Worm (Caenorhabditis elegans) whole organism, L3 larva: Measurements from ENCODE around the gene pqn-62.

ENCODE experiments used
- ZK546.5 ChIP-seq: sonication (generic microtip); optimal IDR thresholded peaks from 2 replicates; lab custom pipeline; 2017; ENCODE audit warnings: missing biosample characterization, missing genetic modification characterization
- aly-2 ChIP-seq: fragments of 150-350 bp; optimal IDR thresholded peaks from 2 replicates; lab custom pipeline; 2014; ENCODE audit warnings: missing biosample characterization, missing genetic modification characterization
- ama-1 ChIP-seq: fragments of 150-350 bp; optimal IDR thresholded peaks from 2 replicates; lab custom pipeline; 2018
- ceh-16 ChIP-seq: sonication (generic microtip); optimal IDR thresholded peaks from 2 replicates; lab custom pipeline; 2017; ENCODE audit warnings: missing biosample characterization, missing genetic modification characterization
- elt-2 ChIP-seq: sonication (generic microtip); optimal IDR thresholded peaks from 2 replicates; lab custom pipeline; 2016; ENCODE audit warnings: missing genetic modification reagents, mild to moderate bottlenecking, missing genetic modification characterization, missing compliant biosample characterization
- jun-1 ChIP-seq: fragments of 150-350 bp; optimal IDR thresholded peaks from 2 replicates; lab custom pipeline; 2014; ENCODE audit warnings: missing biosample characterization, missing genetic modification reagents, missing genetic modification characterization
- lin-39 ChIP-seq: fragments of 150-350 bp; optimal IDR thresholded peaks from 2 replicates; lab custom pipeline; 2018; ENCODE audit warnings: missing biosample characterization, missing genetic modification reagents, missing genetic modification characterization
- nhr-237 ChIP-seq: fragments of 150-350 bp; optimal IDR thresholded peaks from 2 replicates; lab custom pipeline; 2014; ENCODE audit warnings: missing biosample characterization, missing genetic modification characterization
- nhr-77 ChIP-seq: fragments of 150-350 bp; optimal IDR thresholded peaks from 2 replicates; lab custom pipeline; 2014; ENCODE audit warnings: missing biosample characterization, missing genetic modification characterization
- pha-4 ChIP-seq: fragments of 150-350 bp; optimal IDR thresholded peaks from 2 replicates; lab custom pipeline; 2014; ENCODE audit warnings: missing biosample characterization, missing genetic modification reagents, missing genetic modification characterization
- ztf-11 ChIP-seq: fragments of 150-350 bp; optimal IDR thresholded peaks from 2 replicates; lab custom pipeline; 2014; ENCODE audit warnings: missing biosample characterization, missing genetic modification characterization

DNA sequence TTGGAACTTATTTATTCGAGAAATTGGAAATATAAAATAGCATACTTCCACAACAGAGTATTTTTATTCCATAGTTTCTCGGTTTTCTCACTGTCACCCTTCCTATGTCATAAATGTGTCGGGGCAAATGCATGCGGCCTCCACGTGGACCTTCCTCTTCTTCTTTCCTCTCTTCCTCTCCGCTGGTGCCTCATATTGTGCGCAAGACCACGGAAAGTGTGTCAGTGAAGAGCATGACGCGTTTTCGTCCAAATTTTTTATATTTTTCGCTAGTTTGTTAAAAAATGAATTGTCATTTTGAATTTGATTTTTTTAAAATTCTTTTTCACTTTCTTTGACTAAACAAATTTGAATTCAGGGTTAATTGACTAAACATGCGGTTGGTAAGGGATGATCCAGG is 30.9 kb upstream of the pqn-62 start, which contains the start of gene mans-3:
- TF ChIP-seq pha-4 (tag; lab: Kevin White, UChicago): peak; percentile 85
- no peak for TF ChIP-seq nhr-237 (tag; lab: Kevin White, UChicago)
- TF ChIP-seq nhr-77 (tag; lab: Kevin White, UChicago): no peak
- TF ChIP-seq ztf-11 (tag; lab: Kevin White, UChicago): no peak
- TF ChIP-seq aly-2: no peak
- TF ChIP-seq lin-39 (tag; lab: Kevin White, UChicago): peak; percentile 73
- no peak for TF ChIP-seq ama-1 (lab: Kevin White, UChicago)
- TF ChIP-seq elt-2: peak; percentile 76
- peak; percentile 91 for TF ChIP-seq jun-1 (tag; lab: Kevin White, UChicago)
- TF ChIP-seq ceh-16: no peak
- no peak for TF ChIP-seq ZK546.5
